Worm (Caenorhabditis elegans) whole organism, L2 larva: ENCODE measurements around the gene lgc-21.

ENCODE experiments used
- C34F6.9 ChIP-seq: fragments of 150-350 bp; optimal IDR thresholded peaks from 2 replicates; lab custom pipeline; 2014; ENCODE audit warnings: missing biosample characterization, missing genetic modification characterization
- R02D3.7 ChIP-seq: fragments of 150-350 bp; optimal IDR thresholded peaks from 2 replicates; lab custom pipeline; 2014; ENCODE audit warnings: missing biosample characterization, missing genetic modification characterization
- aly-2 ChIP-seq: fragments of 150-350 bp; optimal IDR thresholded peaks from 2 replicates; lab custom pipeline; 2014; ENCODE audit warnings: missing biosample characterization, missing genetic modification characterization
- ama-1 ChIP-seq: fragments of 150-350 bp; optimal IDR thresholded peaks from 2 replicates; lab custom pipeline; 2018; ENCODE audit warnings: inconsistent platforms
- egl-27 ChIP-seq: sonication (generic microtip); optimal IDR thresholded peaks from 3 replicates; lab custom pipeline; 2017; ENCODE audit warnings: missing biosample characterization, missing genetic modification reagents, missing genetic modification characterization
- elt-3 ChIP-seq: sonication (generic microtip); optimal IDR thresholded peaks from 2 replicates; lab custom pipeline; 2017; ENCODE audit warnings: missing biosample characterization, missing genetic modification characterization
- lin-13 ChIP-seq: fragments of 150-350 bp; optimal IDR thresholded peaks from 2 replicates; lab custom pipeline; 2014; ENCODE audit warnings: missing biosample characterization, missing genetic modification reagents, missing genetic modification characterization
- lsy-2 ChIP-seq, 2 experiments: fragments of 150-350 bp in 1 of 2; sonication (generic microtip) in 1 of 2; optimal IDR thresholded peaks; 2 replicates each; lab custom pipeline; 2014 to 2017; ENCODE audit warnings: missing biosample characterization in 2 of 2, missing genetic modification characterization in 2 of 2
- nhr-23 ChIP-seq: fragments of 150-350 bp; optimal IDR thresholded peaks from 2 replicates; lab custom pipeline; 2014; ENCODE audit warnings: missing biosample characterization, missing genetic modification reagents, missing genetic modification characterization
- nhr-237 ChIP-seq: fragments of 150-350 bp; optimal IDR thresholded peaks from 2 replicates; lab custom pipeline; 2014; ENCODE audit warnings: missing biosample characterization, missing genetic modification characterization
- unc-55 ChIP-seq: fragments of 150-350 bp; sonication (generic microtip); optimal IDR thresholded peaks from 3 replicates; lab custom pipeline; 2014; ENCODE audit warnings: missing biosample characterization, missing genetic modification reagents, missing genetic modification characterization

- no peak for TF ChIP-seq C34F6.9 (tag; lab: Kevin White, UChicago)
- TF ChIP-seq aly-2 (tag; lab: Kevin White, UChicago), result no peak
- no peak for TF ChIP-seq lin-13 (GFP tag; lab: Kevin White, UChicago)
- TF ChIP-seq lsy-2 (tag; optimal IDR thresholded peaks at IDR 0.05; lab: Kevin White, UChicago), result no peak
- TF ChIP-seq R02D3.7 (tag; lab: Kevin White, UChicago), result no peak
- no peak for TF ChIP-seq ama-1 (lab: Kevin White, UChicago)
- TF ChIP-seq nhr-23 (tag; lab: Kevin White, UChicago), result no peak
- TF ChIP-seq elt-3 (tag; lab: Kevin White, UChicago), result no peak
- no peak for TF ChIP-seq unc-55 (GFP tag; lab: Kevin White, UChicago)
- no peak for TF ChIP-seq egl-27 (tag; lab: Kevin White, UChicago)
- TF ChIP-seq nhr-237 (tag; lab: Kevin White, UChicago), result no peak
Observed at ce11 chrX:14067641-14068040, at the start of gene lgc-21.
